Fruit fly (Drosophila melanogaster) whole organism: ENCODE measurements around the gene Sox100B.

Experiments used
- CG8478 ChIP-seq: fragments of >200 bp; optimal IDR thresholded peaks from 2 replicates; lab custom pipeline; 2018; ENCODE audit warnings: inconsistent platforms
- Dll ChIP-seq: fragments of >200 bp; optimal IDR thresholded peaks from 2 replicates; lab custom pipeline; 2017
- pan ChIP-seq: fragments of >200 bp; optimal IDR thresholded peaks from 2 replicates; lab custom pipeline; 2017
- usp ChIP-seq: fragments of >200 bp; optimal IDR thresholded peaks from 2 replicates; lab custom pipeline; 2017; ENCODE audit warnings: missing biosample characterization, missing genetic modification characterization, mixed read lengths

DNA sequence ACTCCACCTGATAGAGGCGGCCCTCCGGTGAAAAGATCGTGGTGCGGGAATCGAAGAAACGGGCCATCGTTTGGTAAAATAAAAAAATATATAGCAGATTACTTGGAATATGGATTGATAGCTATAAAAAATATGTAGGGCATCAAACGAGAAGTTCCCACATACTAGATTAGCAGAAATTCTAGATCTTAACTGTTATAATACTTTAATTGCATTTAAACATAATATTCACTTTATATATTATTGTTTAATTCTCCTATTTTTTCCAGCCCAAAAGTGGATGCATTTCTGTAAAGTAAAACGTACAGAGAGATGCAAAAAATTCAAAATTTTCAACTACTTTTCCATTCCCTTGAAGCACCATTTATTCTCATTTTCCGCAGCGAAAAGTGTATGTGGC is 58.3 kb downstream of the Sox100B start, which contains the start of gene Prosalpha3T:
- TF ChIP-seq usp (GFP tag; lab: Kevin White, UChicago), result no peak
- TF ChIP-seq Dll (lab: Kevin White, UChicago), result no peak
- TF ChIP-seq pan (lab: Kevin White, UChicago), result no peak
- TF ChIP-seq CG8478 (lab: Kevin White, UChicago), result no peak
